Fruit fly (Drosophila melanogaster): ENCODE results near the gene CG31922.

The CG31922 gene

DNA sequence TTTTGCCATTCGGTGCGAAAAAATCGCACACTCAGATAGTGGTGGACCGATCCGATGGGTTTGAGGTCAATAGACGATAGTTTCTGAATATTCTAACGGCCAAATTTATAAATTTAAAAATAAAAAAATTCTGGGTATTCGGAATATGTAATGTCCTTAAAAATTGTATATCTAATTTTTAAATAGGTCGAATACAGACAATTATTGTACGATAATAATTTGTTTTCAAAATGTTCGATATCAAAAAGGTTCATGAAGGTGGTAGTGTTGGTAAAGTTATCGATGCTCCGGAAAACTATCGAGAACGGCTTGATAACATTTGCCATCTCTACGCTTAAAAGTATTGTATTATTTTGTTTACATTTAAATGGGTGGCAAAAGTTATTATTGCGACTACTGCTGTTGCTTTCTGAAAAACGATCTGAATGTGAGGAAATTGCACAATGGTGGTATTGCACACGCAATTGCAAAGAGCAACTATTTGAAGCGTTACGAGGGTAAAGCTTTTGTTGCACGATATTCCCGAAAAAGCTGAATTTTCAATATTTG lies at the start of gene CG31922, which contains the start of gene Plap:
CG31922 (plus strand) TSS at position 315 of the 549 bp plus-strand sequence.
Plap (minus strand) TSS at position 499 of the 549 bp plus-strand sequence.
- TF ChIP-seq Ets21C (GFP tag; optimal IDR thresholded peaks at IDR 0.05) (no peak), CG32006 (GFP tag; optimal IDR thresholded peaks at IDR 0.05) (no peak), fd59A (GFP tag; optimal IDR thresholded peaks at IDR 0.05) (peak; percentile 1), CG8632 (GFP tag; optimal IDR thresholded peaks at IDR 0.05) (peak; percentile 17), CG11902 (GFP tag; optimal IDR thresholded peaks at IDR 0.05) (peak; percentile 40), cyc (GFP tag; optimal IDR thresholded peaks at IDR 0.05) (peak; percentile 66), CG3919 (GFP tag; optimal IDR thresholded peaks at IDR 0.05) (peak; percentile 51), spab (GFP tag; optimal IDR thresholded peaks at IDR 0.05) (no peak), Eip78C (GFP tag) (peak; percentile 89), fd85E (GFP tag; optimal IDR thresholded peaks at IDR 0.05) (no peak), fkh (GFP tag; optimal IDR thresholded peaks at IDR 0.05) (no peak), CG34406 (GFP tag; optimal IDR thresholded peaks at IDR 0.05) (peak; percentile 60), Eip93F (GFP tag; optimal IDR thresholded peaks at IDR 0.05) (no peak), CG11762 (GFP tag; optimal IDR thresholded peaks at IDR 0.05; ENCODE audit: insufficient read depth) (no peak), topi (GFP tag; optimal IDR thresholded peaks at IDR 0.05) (peak; percentile 69), CG3032 (tag; optimal IDR thresholded peaks at IDR 0.05) (peak; percentile 67), net (GFP tag; optimal IDR thresholded peaks at IDR 0.05) (peak; percentile 18), svp (GFP tag) (peak; percentile 97), Ets96B (tag; optimal IDR thresholded peaks at IDR 0.05) (peak; percentile 58), esn (GFP tag; optimal IDR thresholded peaks at IDR 0.05) (peak; percentile 82), CG31627 (GFP tag; optimal IDR thresholded peaks at IDR 0.05) (peak; percentile 74), dsx (GFP tag; optimal IDR thresholded peaks at IDR 0.05; ENCODE audit: poor library complexity, severe bottlenecking) (peak; percentile 87), Hr39 (GFP tag; optimal IDR thresholded peaks at IDR 0.05) (peak; percentile 63), CG6792 (GFP tag; optimal IDR thresholded peaks at IDR 0.05) (peak; percentile 59), Lpt (GFP tag; optimal IDR thresholded peaks at IDR 0.05) (peak; percentile 3), Smox (GFP tag; optimal IDR thresholded peaks at IDR 0.05) (no peak), Sox15 (GFP tag; optimal IDR thresholded peaks at IDR 0.05) (peak; percentile 45), CG7368 (GFP tag; optimal IDR thresholded peaks at IDR 0.05) (no peak), salr (GFP tag; optimal IDR thresholded peaks at IDR 0.05) (no peak), lz (GFP tag; optimal IDR thresholded peaks at IDR 0.05) (peak; percentile 78), CG10631 (GFP tag; optimal IDR thresholded peaks at IDR 0.05) (no peak), Met (GFP tag; optimal IDR thresholded peaks at IDR 0.05) (no peak), Sox14 (GFP tag; optimal IDR thresholded peaks at IDR 0.05) (peak; percentile 89), CG15336 (GFP tag; IDR thresholded peaks at IDR 0.05) (no peak), CG9139 (GFP tag; optimal IDR thresholded peaks at IDR 0.05) (no peak), achi (GFP tag; optimal IDR thresholded peaks at IDR 0.05) (no peak), ss (GFP tag; optimal IDR thresholded peaks at IDR 0.05) (no peak), CG6808 (GFP tag; optimal IDR thresholded peaks at IDR 0.05) (no peak), CG8319 (GFP tag; optimal IDR thresholded peaks at IDR 0.05) (no peak)

DNA sequence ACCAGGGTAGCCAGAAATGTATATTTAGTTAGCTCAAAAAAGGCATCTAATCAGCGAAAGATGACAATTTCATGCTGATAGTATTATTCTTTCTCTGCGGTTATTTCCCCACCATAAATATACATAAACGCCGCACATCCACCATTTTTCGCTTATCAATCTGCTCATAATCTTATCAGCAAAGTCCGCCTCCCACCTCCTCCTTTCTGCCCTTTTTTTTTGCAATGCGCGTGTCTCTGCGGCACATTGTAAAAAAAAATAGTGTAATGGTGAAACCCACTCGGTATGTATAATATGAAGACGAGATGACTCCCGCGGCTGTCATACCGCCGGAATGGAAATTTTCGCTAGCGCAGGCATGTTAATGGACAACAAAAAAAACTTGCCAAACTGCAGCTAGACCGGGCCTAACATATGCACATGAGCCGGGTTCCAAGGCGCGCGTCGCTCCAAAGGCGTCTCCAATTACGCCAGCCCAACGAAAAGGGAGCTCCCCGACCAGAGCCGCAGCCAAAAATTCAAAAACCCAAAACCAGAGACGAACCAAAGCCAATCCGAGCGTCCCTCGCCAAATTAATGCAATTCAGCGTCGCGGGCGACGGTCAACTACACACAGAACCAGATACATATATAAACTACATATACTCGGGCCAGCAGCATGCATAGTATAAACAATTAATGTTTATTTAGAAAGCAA lies 49.6 kb upstream of the CG31922 start:
- TF ChIP-seq CG6163 (GFP tag; IDR thresholded peaks at IDR 0.05) (peak; percentile 23; the same call in 1 of the 3 replicates), cyc (GFP tag; optimal IDR thresholded peaks at IDR 0.05) (no peak), Hr38 (GFP tag; optimal IDR thresholded peaks at IDR 0.05) (no peak), salr (GFP tag; optimal IDR thresholded peaks at IDR 0.05) (no peak), CG1621 (tag; optimal IDR thresholded peaks at IDR 0.05) (no peak), Gug (GFP tag; IDR thresholded peaks at IDR 0.05) (no peak)
